Worm (Caenorhabditis elegans) whole organism, L2 larva: ENCODE results near the gene F44D12.10.

Experiments used
- aly-2 ChIP-seq: fragments of 150-350 bp; optimal IDR thresholded peaks from 2 replicates; lab custom pipeline; 2014; ENCODE audit warnings: missing biosample characterization, missing genetic modification characterization
- blmp-1 ChIP-seq: sonication (generic microtip); optimal IDR thresholded peaks from 2 replicates; lab custom pipeline; 2017; ENCODE audit warnings: missing genetic modification characterization, mild to moderate bottlenecking, missing compliant biosample characterization, antibody characterized with exemption, moderate library complexity; ENCODE audit not compliant: insufficient read depth
- egl-27 ChIP-seq: sonication (generic microtip); optimal IDR thresholded peaks from 3 replicates; lab custom pipeline; 2017; ENCODE audit warnings: missing biosample characterization, missing genetic modification reagents, missing genetic modification characterization
- fos-1 ChIP-seq: fragments of 150-350 bp; optimal IDR thresholded peaks from 2 replicates; lab custom pipeline; 2014; ENCODE audit warnings: missing biosample characterization, missing genetic modification characterization
- lin-39 ChIP-seq: fragments of 150-350 bp; optimal IDR thresholded peaks from 2 replicates; lab custom pipeline; 2014; ENCODE audit warnings: missing biosample characterization, missing genetic modification reagents, missing genetic modification characterization
- lsy-2 ChIP-seq, 2 experiments: fragments of 150-350 bp in 1 of 2; sonication (generic microtip) in 1 of 2; optimal IDR thresholded peaks; 2 replicates each; lab custom pipeline; 2014 to 2017; ENCODE audit warnings: missing biosample characterization in 2 of 2, missing genetic modification characterization in 2 of 2
- mab-5 ChIP-seq: fragments of 150-350 bp; optimal IDR thresholded peaks from 2 replicates; lab custom pipeline; 2014; ENCODE audit warnings: missing biosample characterization, missing genetic modification characterization
- mbf-1 ChIP-seq: sonication (generic microtip); optimal IDR thresholded peaks from 2 replicates; lab custom pipeline; 2017; ENCODE audit warnings: missing biosample characterization, missing genetic modification characterization
- mdl-1 ChIP-seq, 2 experiments: fragments of 150-350 bp in 1 of 2; sonication (generic microtip) in 1 of 2; optimal IDR thresholded peaks; 2 replicates each; lab custom pipeline; 2017; ENCODE audit warnings: missing biosample characterization in 2 of 2, missing genetic modification characterization in 2 of 2
- nhr-237 ChIP-seq: fragments of 150-350 bp; optimal IDR thresholded peaks from 2 replicates; lab custom pipeline; 2014; ENCODE audit warnings: missing biosample characterization, missing genetic modification characterization
- nhr-25 ChIP-seq: fragments of 150-350 bp; sonication (generic microtip); optimal IDR thresholded peaks from 3 replicates; lab custom pipeline; 2014; ENCODE audit warnings: missing biosample characterization, missing genetic modification characterization
- unc-62 ChIP-seq: fragments of 150-350 bp; optimal IDR thresholded peaks from 2 replicates; lab custom pipeline; 2014; ENCODE audit warnings: missing biosample characterization, missing genetic modification reagents, missing genetic modification characterization

- TF ChIP-seq nhr-25 (tag; lab: Kevin White, UChicago) (no peak), mab-5 (tag; lab: Kevin White, UChicago) (no peak), lin-39 (tag; lab: Kevin White, UChicago) (no peak), nhr-237 (tag; lab: Kevin White, UChicago) (no peak), unc-62 (GFP tag; lab: Kevin White, UChicago) (no peak), fos-1 (tag; lab: Kevin White, UChicago) (no peak), lsy-2 (tag; optimal IDR thresholded peaks at IDR 0.05; lab: Kevin White, UChicago) (no peak), egl-27 (no peak), blmp-1 (tag; lab: Kevin White, UChicago) (no peak), mbf-1 (tag; lab: Kevin White, UChicago) (no peak), mdl-1 (tag; optimal IDR thresholded peaks at IDR 0.05; lab: Kevin White, UChicago) (no peak), aly-2 (no peak)
These were observed 10.7 kb downstream of the F44D12.10 start for ce11 chrIV:10026129-10026528.
